Fruit fly (Drosophila melanogaster) whole organism, prepupa: ENCODE data around the gene CG32855.

ENCODE experiments used
- CG11294 ChIP-seq: fragments of 200-800 bp; sonication (Bioruptor generic); IDR thresholded peaks from 2 replicates; pipeline ENCODE4 v1.3.6; 2022; ENCODE audit warnings: missing biosample characterization, missing genetic modification characterization
- CG34406 ChIP-seq: fragments of 200-800 bp; sonication (Bioruptor generic); optimal IDR thresholded peaks from 3 replicates; lab custom pipeline; 2016; ENCODE audit warnings: missing biosample characterization, missing genetic modification characterization
- CG3919 ChIP-seq: fragments of 200-800 bp; sonication (Bioruptor generic); optimal IDR thresholded peaks from 3 replicates; lab custom pipeline; 2016; ENCODE audit warnings: missing biosample characterization, missing genetic modification characterization
- CG8119 ChIP-seq: fragments of 200-800 bp; sonication (Bioruptor generic); IDR thresholded peaks from 3 replicates; pipeline ENCODE4 v1.3.6; 2022; ENCODE audit warnings: missing biosample characterization, missing genetic modification characterization
- Hr39 ChIP-seq: fragments of 200-800 bp; sonication (Bioruptor generic); optimal IDR thresholded peaks from 2 replicates; lab custom pipeline; 2016; ENCODE audit warnings: missing biosample characterization, missing genetic modification characterization
- dac ChIP-seq: fragments of 200-800 bp; sonication (Bioruptor generic); optimal IDR thresholded peaks from 2 replicates; lab custom pipeline; 2017; ENCODE audit warnings: missing biosample characterization, mild to moderate bottlenecking, missing genetic modification characterization
- vri ChIP-seq: fragments of 200-800 bp; sonication (Bioruptor generic); optimal IDR thresholded peaks from 3 replicates; lab custom pipeline; 2016; ENCODE audit warnings: missing biosample characterization, mild to moderate bottlenecking, missing genetic modification characterization

- TF ChIP-seq CG34406 (GFP tag; lab: Kevin White, UChicago) (no peak), Hr39 (GFP tag; lab: Kevin White, UChicago) (no peak), dac (GFP tag; lab: Kevin White, UChicago) (no peak), CG3919 (GFP tag; lab: Kevin White, UChicago) (no peak), vri (no peak), CG11294 (GFP tag; lab: Robert Waterston, UW) (no peak), CG8119 (no peak)
Observed at dm6 chr3R:16034186-16034585, 46.6 kb downstream of the CG32855 start.
